Worm (Caenorhabditis elegans): ENCODE measurements around the gene lin-56.

ce11 chrII:10481824-10482556 lies 32.2 kb downstream of the lin-56 start, which contains the start of the genes clec-60 and ZK666.11:
- TF ChIP-seq ama-1 (optimal IDR thresholded peaks at IDR 0.05) (no peak), ceh-13 (GFP tag; optimal IDR thresholded peaks at IDR 0.05) (no peak), ets-7 (tag; optimal IDR thresholded peaks at IDR 0.05) (no peak), tbx-11 (GFP tag; IDR thresholded peaks at IDR 0.05) (no peak), flt-1 (GFP tag; IDR thresholded peaks at IDR 0.05) (no peak), pes-1 (GFP tag; IDR thresholded peaks at IDR 0.05) (no peak), aly-1 (tag; optimal IDR thresholded peaks at IDR 0.05) (no peak), B0310.2 (tag; optimal IDR thresholded peaks at IDR 0.05) (no peak), hmbx-1 (tag; optimal IDR thresholded peaks at IDR 0.05) (no peak), sea-1 (GFP tag; conservative IDR thresholded peaks at IDR 0.05) (no peak), ceh-36 (tag; optimal IDR thresholded peaks at IDR 0.05) (no peak)

Data from whole organism, early embryonic.